Fruit fly (Drosophila melanogaster) Kc167 (cell line): ENCODE results near the gene eEF1delta.

Source experiments
- Myc ChIP-seq: fragments of >200 bp; optimal IDR thresholded peaks from 2 replicates; lab custom pipeline; 2017; ENCODE audit warnings: missing external identifiers
- Sin3A ChIP-seq: fragments of >200 bp; optimal IDR thresholded peaks from 2 replicates; lab custom pipeline; 2018; ENCODE audit warnings: missing external identifiers
- h ChIP-seq: fragments of >200 bp; optimal IDR thresholded peaks from 3 replicates; lab custom pipeline; 2018; ENCODE audit warnings: missing external identifiers
- insv ChIP-seq: fragments of >200 bp; optimal IDR thresholded peaks from 3 replicates; lab custom pipeline; 2018; ENCODE audit warnings: missing external identifiers
- psq ChIP-seq: fragments of >200 bp; optimal IDR thresholded peaks from 2 replicates; lab custom pipeline; 2017; ENCODE audit warnings: missing external identifiers
- ttk ChIP-seq: sonication (Bioruptor generic); optimal IDR thresholded peaks from 2 replicates; lab custom pipeline; 2017; ENCODE audit warnings: missing external identifiers

- TF ChIP-seq h = no peak
- no peak for TF ChIP-seq insv (lab: Kevin White, UChicago)
- TF ChIP-seq psq (lab: Kevin White, UChicago) = no peak
- no peak for TF ChIP-seq ttk (lab: Kevin White, UChicago)
- TF ChIP-seq Myc = no peak
- no peak for TF ChIP-seq Sin3A (lab: Kevin White, UChicago)
Observed at dm6 chr2L:10259960-10260749, 27.8 kb downstream of the eEF1delta start.
